In genomic region chrIII:1418709-1419108, ce11 we compare ENCODE assay signal across 1 worm cellular context.
TF ChIP-seq lines count a peak whose summit lies in the region.

No protein-coding gene starts in this region.

TF ChIP-seq in whole organism, L4 larva, 104 proteins besides CTCF, POLR2A, EP300 and RAD21 (continued from another document):
- peak; percentile 64 for TF ChIP-seq nhr-28 (tag; optimal IDR thresholded peaks at IDR 0.05; lab: Kevin White, UChicago)
- TF ChIP-seq spr-3 (GFP tag; optimal IDR thresholded peaks at IDR 0.05; lab: Kevin White, UChicago), result peak; percentile 60
- no peak for TF ChIP-seq zag-1 (tag; optimal IDR thresholded peaks at IDR 0.05; lab: Kevin White, UChicago)
- peak; percentile 82 for TF ChIP-seq mxl-3 (GFP tag; optimal IDR thresholded peaks at IDR 0.05; lab: Kevin White, UChicago)
- TF ChIP-seq hif-1 (tag; optimal IDR thresholded peaks at IDR 0.05; lab: Kevin White, UChicago), result peak; percentile 10 to 79
- peak; percentile 31 for TF ChIP-seq spr-1 (tag; optimal IDR thresholded peaks at IDR 0.05; lab: Kevin White, UChicago)
- no peak for TF ChIP-seq D1046.2 (GFP tag; IDR thresholded peaks at IDR 0.05; lab: Robert Waterston, UW)
- peak; percentile 68 for TF ChIP-seq F10B5.3 (tag; optimal IDR thresholded peaks at IDR 0.05; lab: Kevin White, UChicago)
- peak; percentile 96 for TF ChIP-seq set-16 (GFP tag; IDR thresholded peaks at IDR 0.05; lab: Robert Waterston, UW)
- peak; percentile 36 to 73 for TF ChIP-seq mdl-1 (tag; optimal IDR thresholded peaks at IDR 0.05; lab: Kevin White, UChicago)
- no peak for TF ChIP-seq skn-1 (tag; optimal IDR thresholded peaks at IDR 0.05; lab: Kevin White, UChicago)
- TF ChIP-seq tra-1 (GFP tag; IDR thresholded peaks at IDR 0.05; lab: Robert Waterston, UW), result peak; percentile 74
- TF ChIP-seq pha-4 (GFP tag; IDR thresholded peaks at IDR 0.05; lab: Robert Waterston, UW), result peak; percentile 82
- no peak for TF ChIP-seq pha-4 (tag; optimal IDR thresholded peaks at IDR 0.05; lab: Kevin White, UChicago)
- TF ChIP-seq nhr-41 (GFP tag; IDR thresholded peaks at IDR 0.05; lab: Robert Waterston, UW), result no peak
- peak; percentile 66; the same call in 1 of the 2 replicates for TF ChIP-seq Y48G9A.11 (GFP tag; IDR thresholded peaks at IDR 0.05; lab: Robert Waterston, UW)
- TF ChIP-seq T20F7.1 (GFP tag; optimal IDR thresholded peaks at IDR 0.05; lab: Kevin White, UChicago), result peak; percentile 82
- TF ChIP-seq sdz-12 (GFP tag; optimal IDR thresholded peaks at IDR 0.05; lab: Kevin White, UChicago), result no peak
- peak; percentile 34 for TF ChIP-seq F49E8.2 (tag; optimal IDR thresholded peaks at IDR 0.05; lab: Kevin White, UChicago; ENCODE audit: borderline replicate concordance)
- TF ChIP-seq ceh-62 (tag; optimal IDR thresholded peaks at IDR 0.05; lab: Kevin White, UChicago), result no peak
- TF ChIP-seq gei-8 (GFP tag; optimal IDR thresholded peaks at IDR 0.05; lab: Kevin White, UChicago), result no peak
- no peak for TF ChIP-seq daf-19 (GFP tag; conservative IDR thresholded peaks at IDR 0.05; lab: Robert Waterston, UW)
- TF ChIP-seq dve-1 (tag; optimal IDR thresholded peaks at IDR 0.05; lab: Kevin White, UChicago; ENCODE audit: insufficient read depth), result peak; percentile 89
- peak; percentile 54 for TF ChIP-seq jun-1 (tag; optimal IDR thresholded peaks at IDR 0.05; lab: Kevin White, UChicago)
- TF ChIP-seq lin-29 (GFP tag; IDR thresholded peaks at IDR 0.05; lab: Robert Waterston, UW), result 0 out of 2 replicates have a peak, but pooled peaks have one; percentile 23
- peak; percentile 91 for TF ChIP-seq mes-2 (tag; optimal IDR thresholded peaks at IDR 0.05; lab: Kevin White, UChicago; ENCODE audit: poor library complexity, severe bottlenecking)
- peak; percentile 34 for TF ChIP-seq fkh-10 (GFP tag; optimal IDR thresholded peaks at IDR 0.05; lab: Kevin White, UChicago)
- TF ChIP-seq ztf-11 (tag; optimal IDR thresholded peaks at IDR 0.05; lab: Kevin White, UChicago), result no peak
- peak; percentile 61 for TF ChIP-seq mdt-29 (GFP tag; IDR thresholded peaks at IDR 0.05; lab: Robert Waterston, UW)
- TF ChIP-seq arid-1 (GFP tag; conservative IDR thresholded peaks at IDR 0.05; lab: Robert Waterston, UW), result peak; percentile 79
- no peak for TF ChIP-seq aly-2 (tag; optimal IDR thresholded peaks at IDR 0.05; lab: Kevin White, UChicago)
- no peak for TF ChIP-seq unc-39 (tag; optimal IDR thresholded peaks at IDR 0.05; lab: Kevin White, UChicago)
- TF ChIP-seq F37D6.2 (tag; optimal IDR thresholded peaks at IDR 0.05; lab: Kevin White, UChicago), result peak; percentile 71
- peak; percentile 76 for TF ChIP-seq ceh-44 (GFP tag; IDR thresholded peaks at IDR 0.05; lab: Robert Waterston, UW)
- peak; percentile 84 for TF ChIP-seq T26A8.4 (GFP tag; IDR thresholded peaks at IDR 0.05; lab: Robert Waterston, UW)
- peak in 1 of 2 experiments; percentile 93 for TF ChIP-seq unc-62 (GFP tag; optimal IDR thresholded peaks at IDR 0.05 in 1 of 2; lab: Kevin White, UChicago)
- TF ChIP-seq unc-62 (tag; optimal IDR thresholded peaks at IDR 0.05; lab: Kevin White, UChicago), result no peak
- TF ChIP-seq lir-3 (tag; optimal IDR thresholded peaks at IDR 0.05; lab: Kevin White, UChicago), result no peak
- peak; percentile 14 for TF ChIP-seq pqm-1 (tag; optimal IDR thresholded peaks at IDR 0.05; lab: Kevin White, UChicago)
- peak; percentile 33; the same call in 1 of the 2 replicates for TF ChIP-seq snpc-1.2 (GFP tag; IDR thresholded peaks at IDR 0.05; lab: Robert Waterston, UW)
- no peak for TF ChIP-seq Y105C5A.15 (GFP tag; IDR thresholded peaks at IDR 0.05; lab: Robert Waterston, UW)
- peak; percentile 87 for TF ChIP-seq nhr-77 (tag; optimal IDR thresholded peaks at IDR 0.05; lab: Kevin White, UChicago)
- TF ChIP-seq tag-97 (GFP tag; IDR thresholded peaks at IDR 0.05; lab: Robert Waterston, UW), result no peak
- TF ChIP-seq Y75B8A.6 (GFP tag; IDR thresholded peaks at IDR 0.05; lab: Robert Waterston, UW), result no peak
- TF ChIP-seq nhr-6 (tag; optimal IDR thresholded peaks at IDR 0.05; lab: Kevin White, UChicago), result peak; percentile 84
